Worm (Caenorhabditis elegans) whole organism, L3 larva: ENCODE measurements around the gene C50B8.4.

ENCODE experiments used
- ama-1 ChIP-seq: fragments of 150-350 bp; optimal IDR thresholded peaks from 2 replicates; lab custom pipeline; 2018
- ceh-9 ChIP-seq: sonication (generic microtip); optimal IDR thresholded peaks from 2 replicates; lab custom pipeline; 2018; ENCODE audit warnings: missing biosample characterization, missing genetic modification characterization
- elt-2 ChIP-seq: sonication (generic microtip); optimal IDR thresholded peaks from 2 replicates; lab custom pipeline; 2016; ENCODE audit warnings: missing genetic modification reagents, mild to moderate bottlenecking, missing genetic modification characterization, missing compliant biosample characterization
- lin-15B ChIP-seq: fragments of 150-350 bp; optimal IDR thresholded peaks from 2 replicates; lab custom pipeline; 2014; ENCODE audit warnings: missing biosample characterization, missing genetic modification characterization
- lsy-12 ChIP-seq: sonication (generic microtip); optimal IDR thresholded peaks from 2 replicates; lab custom pipeline; 2016; ENCODE audit warnings: mild to moderate bottlenecking, missing genetic modification characterization, missing compliant biosample characterization
- pha-4 ChIP-seq: fragments of 150-350 bp; optimal IDR thresholded peaks from 2 replicates; lab custom pipeline; 2014; ENCODE audit warnings: missing biosample characterization, missing genetic modification reagents, missing genetic modification characterization
- snpc-4 ChIP-seq: fragments of 150-350 bp; optimal IDR thresholded peaks from 2 replicates; lab custom pipeline; 2014; ENCODE audit warnings: missing biosample characterization, missing genetic modification characterization
- ztf-11 ChIP-seq: fragments of 150-350 bp; optimal IDR thresholded peaks from 2 replicates; lab custom pipeline; 2014; ENCODE audit warnings: missing biosample characterization, missing genetic modification characterization
- ztf-4 ChIP-seq: fragments of 150-350 bp; optimal IDR thresholded peaks from 2 replicates; lab custom pipeline; 2014; ENCODE audit warnings: missing biosample characterization, missing genetic modification characterization

ce11 chrV:13608486-13608885 is 36.7 kb downstream of the C50B8.4 start:
- no peak for TF ChIP-seq ceh-9 (tag; lab: Kevin White, UChicago)
- no peak for TF ChIP-seq lsy-12 (tag; lab: Kevin White, UChicago)
- TF ChIP-seq snpc-4 (tag; lab: Kevin White, UChicago): no peak
- no peak for TF ChIP-seq pha-4 (tag; lab: Kevin White, UChicago)
- TF ChIP-seq ztf-4: no peak
- no peak for TF ChIP-seq ztf-11 (tag; lab: Kevin White, UChicago)
- no peak for TF ChIP-seq lin-15B
- no peak for TF ChIP-seq elt-2 (tag; lab: Kevin White, UChicago)
- no peak for TF ChIP-seq ama-1 (lab: Kevin White, UChicago)
